Fruit fly (Drosophila melanogaster) whole organism, embryonic: ENCODE measurements around the gene SKIP.

Experiments
- CG10431 ChIP-seq: fragments of 200-800 bp; sonication (Bioruptor generic); optimal IDR thresholded peaks from 3 replicates; lab custom pipeline; 2018; ENCODE audit warnings: missing biosample characterization, mild to moderate bottlenecking, missing genetic modification characterization
- CG13287 ChIP-seq: fragments of 200-800 bp; sonication (Bioruptor generic); IDR thresholded peaks from 2 replicates; pipeline ENCODE4 v1.3.6; 2022; ENCODE audit warnings: missing biosample characterization, missing genetic modification characterization; ENCODE audit not compliant: partially characterized antibody
- CG17568 ChIP-seq: fragments of 200-800 bp; sonication (Bioruptor generic); optimal IDR thresholded peaks from 2 replicates; lab custom pipeline; 2018; ENCODE audit warnings: missing biosample characterization, mild to moderate bottlenecking, missing genetic modification characterization, moderate library complexity
- CG6854 ChIP-seq: fragments of 200-800 bp; sonication (Bioruptor generic); optimal IDR thresholded peaks from 3 replicates; lab custom pipeline; 2017; ENCODE audit warnings: missing biosample characterization, mild to moderate bottlenecking, missing genetic modification characterization
- D ChIP-seq, 2 experiments: fragments of 200-800 bp in 1 of 2; fragments of >200 bp in 1 of 2; sonication (Bioruptor generic) in 1 of 2; optimal IDR thresholded peaks; 2 replicates in 1 of 2; 3 replicates in 1 of 2; lab custom pipeline; 2017; ENCODE audit warnings: mild to moderate bottlenecking in 1 of 2, missing biosample characterization in 1 of 2, missing genetic modification characterization in 1 of 2, missing genetic modification reagents in 1 of 2
- TFAM ChIP-seq: fragments of 200-800 bp; sonication (Bioruptor generic); optimal IDR thresholded peaks from 2 replicates; lab custom pipeline; 2017; ENCODE audit warnings: missing biosample characterization, missing genetic modification characterization, inconsistent platforms
- corto ChIP-seq: fragments of 200-800 bp; sonication (Bioruptor generic); optimal IDR thresholded peaks from 2 replicates; lab custom pipeline; 2016; ENCODE audit warnings: missing biosample characterization, mild to moderate bottlenecking, missing genetic modification characterization, moderate library complexity
- dmrt11E ChIP-seq: fragments of 200-800 bp; sonication (Bioruptor generic); optimal IDR thresholded peaks from 3 replicates; lab custom pipeline; 2018; ENCODE audit warnings: missing biosample characterization, mild to moderate bottlenecking, missing genetic modification characterization, moderate library complexity

DNA sequence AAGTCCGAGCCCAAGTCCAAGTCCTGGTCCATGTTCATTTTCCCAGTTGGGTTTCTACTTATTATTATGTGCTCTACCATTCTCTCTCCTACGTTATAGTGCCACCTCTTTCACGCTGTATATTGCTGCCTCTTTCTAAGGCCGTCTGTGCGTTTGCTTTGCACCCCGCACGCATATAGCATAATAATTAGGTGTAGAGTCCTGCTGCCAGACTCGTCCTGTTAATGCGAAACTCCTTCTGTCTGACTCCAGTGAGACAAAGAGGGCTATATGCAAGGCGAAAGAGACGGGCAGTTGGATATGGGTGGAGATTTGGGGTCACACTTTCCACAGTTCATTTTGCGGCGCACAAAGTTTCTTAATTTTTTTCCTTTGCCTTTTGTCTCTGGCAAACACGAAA is 89.7 kb downstream of the SKIP start:
- TF ChIP-seq TFAM (GFP tag; lab: Kevin White, UChicago) (no peak), D (optimal IDR thresholded peaks at IDR 0.05; lab: Kevin White, UChicago) (no peak), D (GFP tag; optimal IDR thresholded peaks at IDR 0.05; lab: Kevin White, UChicago) (no peak), dmrt11E (tag; lab: Kevin White, UChicago) (no peak), CG6854 (GFP tag; lab: Kevin White, UChicago) (no peak), CG17568 (GFP tag; lab: Kevin White, UChicago) (no peak), CG13287 (GFP tag; lab: Robert Waterston, UW) (no peak), CG10431 (no peak), corto (no peak)
